Worm (Caenorhabditis elegans): ENCODE data around the gene C08E8.9.

ce11 chrV:18378819-18379218 is 14.2 kb downstream of the C08E8.9 start, which contains the start of gene Y51A2B.8:
- TF ChIP-seq aly-2 (tag; optimal IDR thresholded peaks at IDR 0.05): no peak
- TF ChIP-seq nhr-25 (tag; optimal IDR thresholded peaks at IDR 0.05; ENCODE audit: borderline replicate concordance, insufficient read depth): no peak
